Fruit fly (Drosophila melanogaster) whole organism: ENCODE results near the gene CG1354.

Experiments used
- CG8478 ChIP-seq: fragments of >200 bp; optimal IDR thresholded peaks from 2 replicates; lab custom pipeline; 2018; ENCODE audit warnings: inconsistent platforms
- EcR ChIP-seq, 2 experiments: fragments of >200 bp; optimal IDR thresholded peaks; 2 replicates each; lab custom pipeline; 2017; ENCODE audit warnings: missing biosample characterization in 2 of 2, missing genetic modification characterization in 2 of 2, missing genetic modification reagents in 2 of 2
- pan ChIP-seq: fragments of >200 bp; optimal IDR thresholded peaks from 2 replicates; lab custom pipeline; 2017
- usp ChIP-seq: fragments of >200 bp; optimal IDR thresholded peaks from 2 replicates; lab custom pipeline; 2017; ENCODE audit warnings: missing biosample characterization, missing genetic modification characterization, mixed read lengths

dm6 chrX:9749279-9749678 is 29.3 kb upstream of the CG1354 start:
- no peak for TF ChIP-seq pan (lab: Kevin White, UChicago)
- TF ChIP-seq usp (GFP tag; lab: Kevin White, UChicago): no peak
- TF ChIP-seq CG8478: no peak
- no peak for TF ChIP-seq EcR (GFP tag; optimal IDR thresholded peaks at IDR 0.05; lab: Kevin White, UChicago)
